Worm (Caenorhabditis elegans): Measurements from ENCODE around the gene Y37E11AL.1.

ce11 chrIV:3686260-3686659 lies 23.0 kb upstream of the Y37E11AL.1 start:
- TF ChIP-seq akir-1 (GFP tag; optimal IDR thresholded peaks at IDR 0.05) (no peak), D2030.7 (GFP tag; IDR thresholded peaks at IDR 0.05) (no peak), sea-2 (GFP tag; IDR thresholded peaks at IDR 0.05) (no peak), B0019.2 (GFP tag; conservative IDR thresholded peaks at IDR 0.05) (no peak), pha-4 (tag; optimal IDR thresholded peaks at IDR 0.05) (no peak)
